Fruit fly (Drosophila melanogaster): ENCODE results near the gene Mcm3.

Mcm3 gene

dm6 chrX:5311838-5312339 is 11.8 kb upstream of the Mcm3 start, which contains the start of the genes TrxT and dhd (continued):
- peak; percentile 89 for TF ChIP-seq E2f2 (GFP tag; IDR thresholded peaks at IDR 0.05)
- no peak for TF ChIP-seq shn (GFP tag; optimal IDR thresholded peaks at IDR 0.05)
- TF ChIP-seq Fer2 (tag; optimal IDR thresholded peaks at IDR 0.05), result no peak
- no peak for TF ChIP-seq CG17361 (GFP tag; IDR thresholded peaks at IDR 0.05)
- no peak for TF ChIP-seq CG4282 (GFP tag; optimal IDR thresholded peaks at IDR 0.05)
- peak; percentile 21; the same call in 1 of the 2 replicates for TF ChIP-seq ssp (GFP tag; IDR thresholded peaks at IDR 0.05)
- TF ChIP-seq mam (GFP tag; optimal IDR thresholded peaks at IDR 0.05), result peak; percentile 22
- no peak for TF ChIP-seq Bteb2 (GFP tag; optimal IDR thresholded peaks at IDR 0.05)
- no peak for TF ChIP-seq CG12236 (GFP tag; optimal IDR thresholded peaks at IDR 0.05)
- TF ChIP-seq Mrtf (GFP tag; IDR thresholded peaks at IDR 0.05), result no peak
- no peak for TF ChIP-seq CG12391 (tag; optimal IDR thresholded peaks at IDR 0.05)
- peak; percentile 6 for TF ChIP-seq Max (GFP tag; optimal IDR thresholded peaks at IDR 0.05)
- no peak for TF ChIP-seq prd (optimal IDR thresholded peaks at IDR 0.05)
- peak; percentile 39; the same call in 1 of the 3 replicates for TF ChIP-seq prd (GFP tag; IDR thresholded peaks at IDR 0.05)
- no peak for TF ChIP-seq Hr3 (GFP tag; optimal IDR thresholded peaks at IDR 0.05)
- TF ChIP-seq HHEX (GFP tag; optimal IDR thresholded peaks at IDR 0.05), result peak; percentile 43
- no peak for TF ChIP-seq CG43689 (GFP tag; IDR thresholded peaks at IDR 0.05)
- no peak for TF ChIP-seq Ets65A (GFP tag)
- peak; percentile 9 for TF ChIP-seq ind (GFP tag; optimal IDR thresholded peaks at IDR 0.05)
- peak; percentile 62; the same call in 2 of the 4 replicates for TF ChIP-seq Dll (GFP tag; IDR thresholded peaks at IDR 0.05; ENCODE audit: partially characterized antibody)
- TF ChIP-seq D (optimal IDR thresholded peaks at IDR 0.05), result no peak
- no peak for TF ChIP-seq D (GFP tag; optimal IDR thresholded peaks at IDR 0.05)
- TF ChIP-seq bowl (GFP tag; IDR thresholded peaks at IDR 0.05), result no peak
- TF ChIP-seq pfk (GFP tag; optimal IDR thresholded peaks at IDR 0.05), result no peak
- no peak for TF ChIP-seq fd3F (GFP tag; optimal IDR thresholded peaks at IDR 0.05)
- no peak for TF ChIP-seq Hmx (GFP tag; optimal IDR thresholded peaks at IDR 0.05)
- peak; percentile 8; the same call in 1 of the 2 replicates for TF ChIP-seq Awh (GFP tag; IDR thresholded peaks at IDR 0.05)
- TF ChIP-seq zen2 (GFP tag; IDR thresholded peaks at IDR 0.05; ENCODE audit: partially characterized antibody), result no peak; the same call in 2 of the 3 replicates
- no peak for TF ChIP-seq luna (GFP tag; optimal IDR thresholded peaks at IDR 0.05)
- peak; percentile 68 for TF ChIP-seq Bgb (GFP tag; IDR thresholded peaks at IDR 0.05; ENCODE audit: partially characterized antibody)
- TF ChIP-seq psq (GFP tag; optimal IDR thresholded peaks at IDR 0.05), result no peak
- TF ChIP-seq az2 (GFP tag; optimal IDR thresholded peaks at IDR 0.05), result no peak
- no peak for TF ChIP-seq sqz (GFP tag; optimal IDR thresholded peaks at IDR 0.05)
- TF ChIP-seq CG9215 (GFP tag; IDR thresholded peaks at IDR 0.05), result no peak
- no peak for TF ChIP-seq CG12155 (GFP tag; optimal IDR thresholded peaks at IDR 0.05)
- TF ChIP-seq mirr (GFP tag; optimal IDR thresholded peaks at IDR 0.05), result peak; percentile 25
- peak; percentile 38 for TF ChIP-seq CHES-1-like (GFP tag; optimal IDR thresholded peaks at IDR 0.05)
- TF ChIP-seq Hr51 (GFP tag; optimal IDR thresholded peaks at IDR 0.05), result no peak
- TF ChIP-seq CG14965 (GFP tag; optimal IDR thresholded peaks at IDR 0.05; ENCODE audit: borderline replicate concordance), result no peak
- TF ChIP-seq nmo (GFP tag; optimal IDR thresholded peaks at IDR 0.05), result peak; percentile 46
- no peak for TF ChIP-seq fd64A (GFP tag; optimal IDR thresholded peaks at IDR 0.05)
- no peak for TF ChIP-seq gcm2 (GFP tag; optimal IDR thresholded peaks at IDR 0.05)
- no peak for TF ChIP-seq ftz-f1 (GFP tag; optimal IDR thresholded peaks at IDR 0.05)
- peak; percentile 48; the same call in 1 of the 2 replicates for TF ChIP-seq Xrp1 (GFP tag; IDR thresholded peaks at IDR 0.05)
- TF ChIP-seq Blimp-1 (GFP tag; optimal IDR thresholded peaks at IDR 0.05), result no peak
- TF ChIP-seq eve (GFP tag; optimal IDR thresholded peaks at IDR 0.05), result no peak
- no peak for TF ChIP-seq ems (GFP tag; optimal IDR thresholded peaks at IDR 0.05)
- TF ChIP-seq eyg (GFP tag; optimal IDR thresholded peaks at IDR 0.05), result no peak
- no peak for TF ChIP-seq toy (GFP tag; IDR thresholded peaks at IDR 0.05)
- no peak for TF ChIP-seq CG11504 (tag; optimal IDR thresholded peaks at IDR 0.05)
- TF ChIP-seq lbe (GFP tag; optimal IDR thresholded peaks at IDR 0.05), result no peak
- TF ChIP-seq CG31441 (GFP tag; IDR thresholded peaks at IDR 0.05), result no peak
